Worm (Caenorhabditis elegans): Measurements from ENCODE around the gene Y105C5A.15.
"Not testable (repeated sequence)": the region's sequence is repeated elsewhere in the genome, so short reads cannot be mapped to it uniquely, and the experiment has no call there.

Y105C5A.15 gene

DNA sequence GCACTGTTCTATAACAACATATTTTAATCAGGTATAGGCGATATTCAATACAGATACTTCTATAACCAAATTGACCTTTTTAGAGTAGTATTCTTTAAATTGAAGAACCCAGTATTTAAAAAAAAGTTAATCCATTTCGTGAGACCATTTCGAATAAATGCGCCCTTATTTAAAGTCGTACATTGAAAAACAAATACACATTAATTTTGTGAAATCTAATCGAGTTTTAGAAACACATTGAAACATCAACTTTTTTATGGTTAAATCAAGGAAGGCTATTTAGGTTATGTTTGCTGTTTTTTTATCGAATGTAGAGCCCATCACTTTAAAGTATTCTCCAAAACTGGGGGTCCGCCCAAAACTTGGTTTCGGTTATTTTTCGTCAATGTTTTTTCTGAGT lies 6.3 kb downstream of the Y105C5A.15 start:
- no peak for TF ChIP-seq dao-5 (tag; optimal IDR thresholded peaks at IDR 0.05)
- no peak for TF ChIP-seq W03F9.2 (tag; optimal IDR thresholded peaks at IDR 0.05)

DNA sequence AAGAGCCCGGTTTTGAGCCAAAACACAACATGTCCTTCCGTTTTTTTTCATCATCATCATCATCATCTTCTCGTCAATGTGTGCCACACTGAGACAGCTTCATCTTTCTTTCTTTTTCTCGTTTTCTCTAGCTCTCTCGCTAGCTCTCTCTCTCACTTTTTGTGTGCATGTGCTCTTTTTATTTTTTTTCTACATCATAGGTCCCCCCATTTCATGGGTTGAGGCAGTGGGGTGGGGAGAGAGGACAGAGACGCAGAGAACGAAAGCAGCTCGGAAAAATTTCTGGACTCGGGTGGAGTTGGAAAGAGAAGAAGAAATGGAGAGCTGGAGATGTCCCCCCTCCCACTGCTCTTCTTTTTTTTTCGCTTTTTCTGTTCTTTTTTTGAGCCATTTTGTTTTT lies 7.8 kb downstream of the Y105C5A.15 start:
- TF ChIP-seq dao-5 (tag; optimal IDR thresholded peaks at IDR 0.05) (no peak), him-1 (tag; optimal IDR thresholded peaks at IDR 0.05) (peak; percentile 77), W03F9.2 (tag; optimal IDR thresholded peaks at IDR 0.05) (no peak)

DNA sequence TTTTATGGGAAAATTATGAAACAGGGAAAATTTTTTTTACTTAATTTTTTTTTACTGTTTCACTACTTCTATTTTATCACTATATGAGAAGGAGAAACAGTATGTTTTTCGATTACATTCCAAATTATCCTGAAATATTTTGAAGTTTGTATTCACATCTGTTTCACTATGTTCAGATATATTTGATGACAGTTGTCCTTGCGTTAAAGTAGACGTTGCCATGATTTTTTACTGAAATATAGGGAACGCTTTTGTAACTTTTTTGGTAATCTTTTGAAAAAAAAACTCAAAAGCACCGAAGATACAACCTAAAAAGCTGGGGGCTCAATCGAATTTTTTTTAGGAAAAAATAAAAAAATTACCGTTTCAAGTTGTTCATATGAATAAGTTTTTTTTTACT lies 12.5 kb downstream of the Y105C5A.15 start:
- TF ChIP-seq W03F9.2 (tag; optimal IDR thresholded peaks at IDR 0.05) (no peak), dao-5 (tag; optimal IDR thresholded peaks at IDR 0.05) (no peak), him-1 (tag; optimal IDR thresholded peaks at IDR 0.05) (no peak)

DNA sequence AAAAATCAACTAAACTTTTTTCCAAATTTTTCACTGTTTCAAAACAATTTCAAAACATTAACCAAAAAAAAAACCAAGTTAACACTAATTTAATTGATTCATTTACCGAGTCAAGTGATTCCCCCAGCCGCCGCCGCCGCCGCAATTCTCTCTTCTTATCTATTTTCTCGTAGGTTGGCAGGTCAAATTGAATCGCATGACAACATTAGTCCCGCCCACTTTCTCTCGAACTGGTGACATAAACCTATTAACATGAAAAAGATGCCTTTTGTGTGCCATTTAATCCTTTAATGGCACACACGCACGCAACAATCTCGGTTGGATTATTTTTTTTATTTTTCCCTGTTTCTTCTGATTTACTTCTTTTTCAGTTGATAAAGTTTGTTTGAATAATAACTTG lies 13.0 kb downstream of the Y105C5A.15 start:
- no peak for TF ChIP-seq dao-5 (tag; optimal IDR thresholded peaks at IDR 0.05)
- no peak for TF ChIP-seq him-1 (tag; optimal IDR thresholded peaks at IDR 0.05)
- TF ChIP-seq W03F9.2 (tag; optimal IDR thresholded peaks at IDR 0.05) = no peak

DNA sequence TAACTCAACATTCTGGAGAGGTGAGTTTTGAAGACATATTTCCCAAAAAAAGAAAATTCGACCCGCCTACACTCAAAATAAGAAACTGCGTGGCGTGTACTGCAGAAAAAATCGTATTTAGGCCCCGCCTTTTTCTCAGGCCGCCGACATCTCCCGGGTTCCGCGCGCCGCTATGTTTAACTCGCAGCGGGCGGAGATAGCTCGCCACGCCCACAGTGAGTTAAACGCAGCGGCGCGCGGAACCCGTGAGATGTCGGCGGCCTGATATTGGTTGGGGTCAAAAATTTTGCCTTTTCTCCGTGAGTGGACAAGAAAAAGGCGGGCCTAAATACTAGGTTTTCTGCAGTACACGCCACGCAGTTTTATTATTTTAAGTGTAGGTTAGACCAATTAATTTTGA lies 29.4 kb downstream of the Y105C5A.15 start:
- no peak for TF ChIP-seq dao-5 (tag; optimal IDR thresholded peaks at IDR 0.05)
- no peak for TF ChIP-seq W03F9.2 (tag; optimal IDR thresholded peaks at IDR 0.05)
- no peak for TF ChIP-seq him-1 (tag; optimal IDR thresholded peaks at IDR 0.05)

DNA sequence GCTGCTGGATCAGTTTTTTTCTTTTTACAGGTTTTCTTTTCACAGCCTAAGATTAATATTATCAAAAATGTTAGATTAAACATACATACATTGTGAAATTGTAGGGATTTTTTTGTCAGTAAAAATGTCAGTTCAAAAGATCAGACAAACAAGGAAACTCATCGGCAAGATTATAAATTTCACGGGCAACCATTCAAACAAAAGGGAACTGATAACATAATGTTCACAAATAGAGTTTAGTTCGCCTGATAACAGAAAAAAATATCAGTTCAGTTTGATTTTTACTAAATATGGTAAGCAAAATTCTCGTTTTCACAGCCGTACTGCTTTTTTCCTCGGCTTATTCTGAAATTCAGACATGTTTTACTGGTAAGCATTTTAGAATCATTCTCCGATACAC lies 37.2 kb downstream of the Y105C5A.15 start:
- TF ChIP-seq him-1 (tag; optimal IDR thresholded peaks at IDR 0.05) = no peak
- TF ChIP-seq W03F9.2 (tag; optimal IDR thresholded peaks at IDR 0.05) = no peak
- no peak for TF ChIP-seq dao-5 (tag; optimal IDR thresholded peaks at IDR 0.05)

DNA sequence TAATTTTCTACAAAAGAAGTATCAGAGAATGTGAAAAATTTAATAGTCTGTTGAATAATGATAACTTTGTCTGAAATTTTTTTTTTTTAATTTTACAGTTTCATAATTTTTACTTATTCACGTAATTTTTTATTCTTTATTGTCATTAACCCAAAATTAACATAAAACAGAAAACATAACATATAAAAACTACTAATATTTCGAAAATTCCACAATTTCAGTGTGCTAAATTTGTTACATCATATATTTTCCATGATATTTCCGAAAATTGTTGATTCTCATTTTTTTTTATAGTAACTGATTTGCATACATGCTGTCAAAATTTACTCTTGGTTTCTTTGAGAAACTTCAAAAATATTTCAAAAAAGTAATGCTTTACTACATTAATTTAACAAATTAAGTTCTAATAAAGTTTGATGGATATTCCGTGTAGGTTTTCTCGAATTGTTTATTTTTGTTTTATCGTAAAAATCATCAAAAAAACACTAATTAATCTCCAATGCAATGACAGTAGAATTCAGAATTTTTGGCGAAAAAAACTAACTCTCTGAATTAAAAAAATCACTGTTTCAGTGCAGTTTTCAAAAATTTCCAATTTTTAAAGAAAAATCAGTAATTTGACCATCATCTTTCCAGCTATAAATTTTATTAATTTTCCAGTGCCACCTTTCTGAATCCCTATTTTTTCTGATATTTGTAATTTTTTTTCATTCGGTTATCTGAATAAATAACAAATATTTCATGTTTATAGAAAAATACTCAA lies 61.2 kb downstream of the Y105C5A.15 start:
- TF ChIP-seq W03F9.2 (tag; optimal IDR thresholded peaks at IDR 0.05) = no peak
- TF ChIP-seq dao-5 (tag; optimal IDR thresholded peaks at IDR 0.05) = no peak
- no peak for TF ChIP-seq him-1 (tag; optimal IDR thresholded peaks at IDR 0.05)

DNA sequence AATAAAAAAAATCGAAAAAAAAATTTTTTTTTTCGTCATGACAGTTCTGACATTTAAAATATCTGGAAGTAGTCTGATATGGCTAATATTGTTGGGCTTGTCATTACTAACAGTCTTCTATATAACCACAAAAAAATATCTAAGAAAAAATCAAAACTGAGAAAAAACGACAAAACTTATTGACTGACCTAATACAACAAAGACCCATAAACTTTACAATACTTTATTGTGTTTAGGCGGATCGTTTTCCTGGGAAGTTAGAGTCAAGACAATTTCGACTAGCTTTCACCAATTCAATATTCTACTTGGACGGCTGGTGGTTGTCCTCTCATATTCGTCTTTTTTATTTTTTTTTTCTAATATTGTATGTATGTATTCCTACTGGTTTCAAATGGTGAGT lies 63.1 kb downstream of the Y105C5A.15 start, which contains the start of gene Y105C5A.1285:
Y105C5A.1285 (plus strand) TSS at position 301 of the 400 bp plus-strand sequence.
- TF ChIP-seq W03F9.2, dao-5, him-1 (tag; optimal IDR thresholded peaks at IDR 0.05): not testable (repeated sequence)
